Fruit fly (Drosophila melanogaster) S2 (cell line): ENCODE results near the gene BNIP3.

ENCODE experiments used
- CG8478 ChIP-seq: fragments of >200 bp; optimal IDR thresholded peaks from 2 replicates; lab custom pipeline; 2018
- CTCF ChIP-seq, 2 experiments: fragments of >200 bp; optimal IDR thresholded peaks; 2 replicates each; lab custom pipeline; 2018

dm6 chr3L:20520687-20521169, 1.5 kb upstream of the BNIP3 start, which contains the start of the genes mTerf3 and CG5104:
- TF ChIP-seq CTCF (optimal IDR thresholded peaks at IDR 0.05; lab: Kevin White, UChicago) = no peak
- no peak for TF ChIP-seq CG8478
